Worm (Caenorhabditis elegans) whole organism, L4/young adult: ENCODE measurements around the gene npr-36.

Experiments used
- W03F9.2 ChIP-seq: fragments of 150-350 bp; optimal IDR thresholded peaks from 2 replicates; lab custom pipeline; 2014; ENCODE audit warnings: missing biosample characterization, missing genetic modification characterization
- him-1 ChIP-seq: sonication (generic microtip); optimal IDR thresholded peaks from 2 replicates; lab custom pipeline; 2016; ENCODE audit warnings: missing genotype, missing genetic modification reagents, missing genetic modification characterization, missing compliant biosample characterization

ce11 chrX:17408855-17409254, 49.3 kb downstream of the npr-36 start:
- TF ChIP-seq him-1: no peak
- no peak for TF ChIP-seq W03F9.2 (tag; lab: Kevin White, UChicago)
